Worm (Caenorhabditis elegans) whole organism, late embryonic: ENCODE results near the gene fipr-6.

ENCODE experiments used
- K02D7.2 ChIP-seq: sonication (generic microtip); optimal IDR thresholded peaks from 2 replicates; lab custom pipeline; 2017; ENCODE audit warnings: mild to moderate bottlenecking, missing genetic modification characterization, missing compliant biosample characterization
- ahr-1 ChIP-seq: sonication (generic microtip); optimal IDR thresholded peaks from 2 replicates; lab custom pipeline; 2016; ENCODE audit warnings: missing genetic modification characterization, missing compliant biosample characterization
- ama-1 ChIP-seq: fragments of 150-350 bp; optimal IDR thresholded peaks from 2 replicates; lab custom pipeline; 2014
- dmd-4 ChIP-seq: sonication (generic microtip); optimal IDR thresholded peaks from 2 replicates; lab custom pipeline; 2016; ENCODE audit warnings: borderline replicate concordance, missing genetic modification characterization, missing compliant biosample characterization
- hlh-13 ChIP-seq: fragments of 200-800 bp; sonication (Bioruptor generic); optimal IDR thresholded peaks from 2 replicates; lab custom pipeline; 2018; ENCODE audit warnings: mild to moderate bottlenecking, missing genetic modification characterization, missing compliant biosample characterization
- hlh-15 ChIP-seq: sonication (generic microtip); optimal IDR thresholded peaks from 2 replicates; lab custom pipeline; 2016; ENCODE audit warnings: missing genetic modification characterization, missing compliant biosample characterization
- nhr-232 ChIP-seq: sonication (generic microtip); optimal IDR thresholded peaks from 2 replicates; lab custom pipeline; 2016; ENCODE audit warnings: missing genetic modification characterization, missing compliant biosample characterization
- pha-4 ChIP-seq: fragments of 150-350 bp; optimal IDR thresholded peaks from 2 replicates; lab custom pipeline; 2018; ENCODE audit warnings: missing biosample characterization, missing genetic modification reagents, missing genetic modification characterization
- pqm-1 ChIP-seq: sonication (generic microtip); optimal IDR thresholded peaks from 2 replicates; lab custom pipeline; 2016; ENCODE audit warnings: missing genetic modification characterization, missing compliant biosample characterization

ce11 chrV:10185719-10186118, 45.3 kb upstream of the fipr-6 start, which contains the start of gene ZK856.18:
- TF ChIP-seq nhr-232 (tag; lab: Kevin White, UChicago) (no peak), K02D7.2 (tag; lab: Kevin White, UChicago) (no peak), ama-1 (no peak), pha-4 (tag; lab: Kevin White, UChicago) (no peak), pqm-1 (tag; lab: Kevin White, UChicago) (no peak), dmd-4 (tag; lab: Kevin White, UChicago) (no peak), ahr-1 (tag; lab: Kevin White, UChicago) (no peak), hlh-15 (tag; lab: Kevin White, UChicago) (no peak), hlh-13 (GFP tag; lab: Kevin White, UChicago) (no peak)
